Worm (Caenorhabditis elegans): ENCODE data around the gene F40F9.3.

The F40F9.3 gene

DNA sequence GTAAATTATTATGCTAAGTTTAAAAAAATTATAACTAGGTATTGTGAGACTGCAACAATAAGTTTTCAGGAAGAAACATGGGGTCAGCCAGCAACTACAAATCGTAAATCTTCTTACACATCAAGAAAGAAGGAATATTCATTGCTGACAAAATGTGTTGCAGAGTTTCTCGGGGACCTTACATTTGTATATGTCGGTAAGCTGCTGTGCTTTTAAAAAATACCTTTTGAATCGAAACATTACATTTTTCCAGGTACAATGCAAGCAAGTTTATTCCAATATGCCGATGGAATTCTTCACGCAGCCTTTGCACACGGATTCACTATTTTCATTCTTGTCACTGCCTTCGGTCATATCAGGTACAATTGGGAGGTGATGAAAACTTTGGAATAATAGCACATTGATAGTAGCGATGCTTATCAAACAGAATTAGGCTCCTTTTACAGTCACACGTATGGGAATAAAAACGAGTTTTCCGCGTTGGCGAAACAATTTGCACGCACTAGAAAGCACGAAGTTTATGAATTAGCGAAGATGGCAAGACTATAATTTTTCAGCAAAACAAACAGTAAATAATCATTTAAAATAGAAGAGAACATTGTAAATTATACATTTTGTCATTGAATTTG, 23.2 kb downstream of the F40F9.3 start:
- TF ChIP-seq ceh-82 (tag; optimal IDR thresholded peaks at IDR 0.05) (no peak), nhr-25 (tag; optimal IDR thresholded peaks at IDR 0.05) (no peak), lin-11 (tag; optimal IDR thresholded peaks at IDR 0.05) (no peak), C34F6.9 (tag; optimal IDR thresholded peaks at IDR 0.05) (no peak), ceh-16 (tag; optimal IDR thresholded peaks at IDR 0.05) (no peak), gmeb-1 (tag; optimal IDR thresholded peaks at IDR 0.05) (no peak), crh-2 (tag; optimal IDR thresholded peaks at IDR 0.05) (peak; percentile 18), blmp-1 (tag; optimal IDR thresholded peaks at IDR 0.05; ENCODE audit: insufficient read depth) (no peak), lin-39 (tag; optimal IDR thresholded peaks at IDR 0.05) (no peak), fos-1 (tag; optimal IDR thresholded peaks at IDR 0.05) (peak; percentile 71), ztf-4 (tag; optimal IDR thresholded peaks at IDR 0.05) (no peak), nhr-21 (tag; optimal IDR thresholded peaks at IDR 0.05) (no peak), sma-9 (GFP tag; optimal IDR thresholded peaks at IDR 0.05) (peak; percentile 24), sma-9 (tag; optimal IDR thresholded peaks at IDR 0.05) (no peak), zag-1 (tag; optimal IDR thresholded peaks at IDR 0.05) (no peak), ztf-11 (tag; optimal IDR thresholded peaks at IDR 0.05) (no peak), elt-1 (tag; optimal IDR thresholded peaks at IDR 0.05) (no peak)

DNA sequence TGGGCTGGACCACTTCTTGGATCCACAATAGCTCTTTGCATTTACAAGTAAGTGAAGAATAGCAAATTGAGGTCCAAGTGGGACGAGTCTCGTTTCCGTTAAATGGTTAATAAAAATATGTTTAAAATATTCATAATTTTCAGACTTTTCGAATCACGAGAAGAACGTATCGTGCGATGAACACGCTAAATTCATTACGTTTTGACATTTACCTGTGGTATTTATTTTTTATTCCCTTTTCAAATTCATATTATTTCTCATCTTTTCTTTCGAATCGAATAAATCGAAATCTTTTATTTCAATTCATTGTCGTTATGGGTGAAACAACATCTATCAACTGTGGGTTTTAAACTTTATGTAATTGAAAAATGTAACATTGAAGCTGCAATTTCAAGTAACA, 24.4 kb downstream of the F40F9.3 start, which contains the start of gene marc-1:
TSS of gene marc-1 (plus strand) at position 301 of the 400 bp plus-strand sequence.
- TF ChIP-seq nhr-6 (tag; optimal IDR thresholded peaks at IDR 0.05) (no peak), blmp-1 (tag; optimal IDR thresholded peaks at IDR 0.05; ENCODE audit: insufficient read depth) (no peak), ama-1 (optimal IDR thresholded peaks at IDR 0.05) (no peak), nhr-237 (tag; optimal IDR thresholded peaks at IDR 0.05) (no peak)

DNA sequence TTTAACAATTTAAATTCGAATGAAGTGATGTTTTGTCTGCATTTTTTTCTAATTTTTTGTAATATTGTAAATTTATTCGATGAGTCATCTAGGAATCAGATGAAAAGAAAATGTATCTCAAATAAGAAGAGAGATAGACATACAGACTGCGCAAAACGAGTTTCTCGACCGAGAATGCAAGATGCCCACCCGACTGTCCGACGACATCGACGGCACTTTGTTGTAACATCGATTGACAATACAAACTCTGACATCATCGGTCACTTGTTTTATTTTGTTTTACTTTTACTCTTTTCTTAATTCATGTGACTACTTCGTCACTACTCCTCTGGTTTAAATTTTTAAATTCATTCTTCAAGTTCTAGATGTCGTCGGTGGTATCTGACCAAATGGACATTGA, 25.8 kb downstream of the F40F9.3 start, which contains the start of gene sta-2:
TSS of gene sta-2 (plus strand) at position 349 of the 400 bp plus-strand sequence.
- no peak for TF ChIP-seq dmd-4 (tag; optimal IDR thresholded peaks at IDR 0.05)
- TF ChIP-seq nhr-11 (tag; optimal IDR thresholded peaks at IDR 0.05) = no peak
- TF ChIP-seq ztf-4 (tag; optimal IDR thresholded peaks at IDR 0.05) = peak; percentile 36
- peak; percentile 16 for TF ChIP-seq sma-9 (GFP tag; optimal IDR thresholded peaks at IDR 0.05)
- no peak for TF ChIP-seq sma-9 (tag; optimal IDR thresholded peaks at IDR 0.05)
- peak; percentile 83 for TF ChIP-seq fos-1 (tag; optimal IDR thresholded peaks at IDR 0.05)
- TF ChIP-seq nhr-23 (tag; optimal IDR thresholded peaks at IDR 0.05) = no peak
- no peak for TF ChIP-seq ZK546.5 (tag; optimal IDR thresholded peaks at IDR 0.05)
- TF ChIP-seq zag-1 (tag; optimal IDR thresholded peaks at IDR 0.05) = no peak
- TF ChIP-seq nhr-6 (tag; optimal IDR thresholded peaks at IDR 0.05) = peak; percentile 3
- no peak for TF ChIP-seq lin-39 (tag; optimal IDR thresholded peaks at IDR 0.05)
- TF ChIP-seq aly-2 (tag; optimal IDR thresholded peaks at IDR 0.05) = no peak
- no peak for TF ChIP-seq nhr-237 (tag; optimal IDR thresholded peaks at IDR 0.05)
- peak; percentile 72 for TF ChIP-seq sma-3 (GFP tag; optimal IDR thresholded peaks at IDR 0.05)
- no peak for TF ChIP-seq ztf-1 (GFP tag; conservative IDR thresholded peaks at IDR 0.05)
- TF ChIP-seq blmp-1 (tag; optimal IDR thresholded peaks at IDR 0.05; ENCODE audit: insufficient read depth) = peak; percentile 80
- TF ChIP-seq mdl-1 (tag; optimal IDR thresholded peaks at IDR 0.05) = no peak
- TF ChIP-seq ceh-82 (tag; optimal IDR thresholded peaks at IDR 0.05) = no peak
- peak; percentile 6 for TF ChIP-seq sem-4 (tag; optimal IDR thresholded peaks at IDR 0.05)
- TF ChIP-seq unc-55 (GFP tag; optimal IDR thresholded peaks at IDR 0.05) = no peak
- no peak for TF ChIP-seq skn-1 (tag; optimal IDR thresholded peaks at IDR 0.05)
- no peak for TF ChIP-seq Y55F3AM.14 (GFP tag; optimal IDR thresholded peaks at IDR 0.05)
- no peak for TF ChIP-seq elt-3 (tag; optimal IDR thresholded peaks at IDR 0.05)
- TF ChIP-seq nhr-25 (tag; optimal IDR thresholded peaks at IDR 0.05) = peak; percentile 81
- TF ChIP-seq lin-13 (GFP tag; optimal IDR thresholded peaks at IDR 0.05) = no peak
- TF ChIP-seq unc-39 (tag; optimal IDR thresholded peaks at IDR 0.05) = no peak
- TF ChIP-seq crh-2 (tag; optimal IDR thresholded peaks at IDR 0.05) = peak; percentile 22
- no peak for TF ChIP-seq C34F6.9 (tag; optimal IDR thresholded peaks at IDR 0.05)
- no peak for TF ChIP-seq lin-11 (tag; optimal IDR thresholded peaks at IDR 0.05)
- no peak for TF ChIP-seq nhr-77 (tag; optimal IDR thresholded peaks at IDR 0.05)
- TF ChIP-seq gmeb-1 (tag; optimal IDR thresholded peaks at IDR 0.05) = peak; percentile 42
- TF ChIP-seq nhr-129 (tag; optimal IDR thresholded peaks at IDR 0.05) = peak; percentile 39
- no peak for TF ChIP-seq alr-1 (tag; optimal IDR thresholded peaks at IDR 0.05)
- no peak for TF ChIP-seq elt-1 (tag; optimal IDR thresholded peaks at IDR 0.05)
- no peak for TF ChIP-seq nhr-10 (tag; optimal IDR thresholded peaks at IDR 0.05)
- no peak for TF ChIP-seq R02D3.7 (tag; optimal IDR thresholded peaks at IDR 0.05)
- no peak for TF ChIP-seq snpc-4 (tag; optimal IDR thresholded peaks at IDR 0.05)
- no peak for TF ChIP-seq mab-5 (tag; optimal IDR thresholded peaks at IDR 0.05)
- TF ChIP-seq nhr-21 (tag; optimal IDR thresholded peaks at IDR 0.05) = no peak
- no peak for TF ChIP-seq lsy-2 (tag; optimal IDR thresholded peaks at IDR 0.05)
